Worm (Caenorhabditis elegans): Measurements from ENCODE around the gene ZK688.7.

The ZK688.7 gene

ce11 chrIII:7940819-7941218 is 29.4 kb upstream of the ZK688.7 start, which contains the start of gene C29E4.12 (continued):
- peak; percentile 41 for TF ChIP-seq lin-39 (tag; optimal IDR thresholded peaks at IDR 0.05)
- TF ChIP-seq zip-4 (GFP tag; optimal IDR thresholded peaks at IDR 0.05) = peak; percentile 25
- no peak for TF ChIP-seq C34B4.2 (tag; optimal IDR thresholded peaks at IDR 0.05)
- no peak for TF ChIP-seq mef-2 (tag; optimal IDR thresholded peaks at IDR 0.05)
- TF ChIP-seq tlp-1 (tag; optimal IDR thresholded peaks at IDR 0.05) = no peak
- TF ChIP-seq ama-1 (optimal IDR thresholded peaks at IDR 0.05) = no peak
- TF ChIP-seq lir-3 (tag; optimal IDR thresholded peaks at IDR 0.05; ENCODE audit: poor library complexity) = peak; percentile 61
- peak; percentile 78 for TF ChIP-seq xbp-1 (tag; optimal IDR thresholded peaks at IDR 0.05)
- TF ChIP-seq unc-130 (tag; optimal IDR thresholded peaks at IDR 0.05) = peak; percentile 40
- peak; percentile 81 for TF ChIP-seq skn-1 (tag; optimal IDR thresholded peaks at IDR 0.05)
- no peak for TF ChIP-seq mab-9 (GFP tag; IDR thresholded peaks at IDR 0.05)
- TF ChIP-seq dpl-1 (GFP tag; optimal IDR thresholded peaks at IDR 0.05) = peak; percentile 96 to 98 (median 98)
- TF ChIP-seq nhr-85 (tag) = peak; percentile 86
- no peak for TF ChIP-seq vab-15 (tag; optimal IDR thresholded peaks at IDR 0.05)
- no peak for TF ChIP-seq egl-27 (tag; optimal IDR thresholded peaks at IDR 0.05)

ce11 chrIII:7937548-7937947 is 26.1 kb upstream of the ZK688.7 start, which contains the start of gene C29E4.10:
TSS of gene C29E4.10 (plus strand) at chrIII:7937848.
- TF ChIP-seq efl-1 (optimal IDR thresholded peaks at IDR 0.05) (no peak), efl-1 (GFP tag; optimal IDR thresholded peaks at IDR 0.05 in 1 of 2) (no peak), nhr-84 (tag; optimal IDR thresholded peaks at IDR 0.05) (no peak), unc-130 (tag; optimal IDR thresholded peaks at IDR 0.05) (no peak), hlh-17 (GFP tag; optimal IDR thresholded peaks at IDR 0.05; ENCODE audit: borderline replicate concordance) (no peak), ama-1 (optimal IDR thresholded peaks at IDR 0.05) (no peak), ceh-88 (GFP tag; IDR thresholded peaks at IDR 0.05) (no peak), C34B4.2 (tag; optimal IDR thresholded peaks at IDR 0.05) (no peak), lin-39 (tag; optimal IDR thresholded peaks at IDR 0.05) (no peak), irx-1 (tag; optimal IDR thresholded peaks at IDR 0.05) (no peak), grh-1 (GFP tag; IDR thresholded peaks at IDR 0.05) (no peak), fkh-8 (tag; optimal IDR thresholded peaks at IDR 0.05) (no peak), elt-2 (tag; optimal IDR thresholded peaks at IDR 0.05) (no peak), lir-3 (tag; optimal IDR thresholded peaks at IDR 0.05; ENCODE audit: poor library complexity) (no peak)

- TF ChIP-seq nhr-90 (tag; optimal IDR thresholded peaks at IDR 0.05; ENCODE audit: poor library complexity) = no peak
- TF ChIP-seq lin-35 (GFP tag; optimal IDR thresholded peaks at IDR 0.05) = peak in 1 of 2 experiments; percentile 11
Observed at ce11 chrIII:7933235-7933634, 21.8 kb upstream of the ZK688.7 start, which contains the start of gene ran-2. TSS of gene ran-2 (plus strand) at chrIII:7933535.

- TF ChIP-seq nhr-90 (tag; optimal IDR thresholded peaks at IDR 0.05; ENCODE audit: poor library complexity) (peak; percentile 27), egl-27 (tag; optimal IDR thresholded peaks at IDR 0.05) (no peak), lin-39 (tag; optimal IDR thresholded peaks at IDR 0.05) (peak; percentile 29), rnt-1 (tag; optimal IDR thresholded peaks at IDR 0.05) (peak; percentile 64), ceh-82 (tag; optimal IDR thresholded peaks at IDR 0.05) (peak in 1 of 3 experiments; percentile 35), efl-1 (optimal IDR thresholded peaks at IDR 0.05) (peak; percentile 64 to 81), efl-1 (GFP tag; optimal IDR thresholded peaks at IDR 0.05 in 1 of 2) (peak; percentile 83 to 98), ces-1 (GFP tag; optimal IDR thresholded peaks at IDR 0.05) (no peak), zip-4 (GFP tag; optimal IDR thresholded peaks at IDR 0.05) (no peak), F16B12.6 (tag; optimal IDR thresholded peaks at IDR 0.05) (peak; percentile 44), skn-1 (tag; optimal IDR thresholded peaks at IDR 0.05) (peak; percentile 24), unc-62 (GFP tag; optimal IDR thresholded peaks at IDR 0.05) (no peak), efl-3 (GFP tag; optimal IDR thresholded peaks at IDR 0.05) (no peak), mef-2 (tag; optimal IDR thresholded peaks at IDR 0.05) (no peak), lin-35 (GFP tag; optimal IDR thresholded peaks at IDR 0.05) (peak; percentile 74 to 87), blmp-1 (tag; optimal IDR thresholded peaks at IDR 0.05) (peak; percentile 33), fos-1 (tag; optimal IDR thresholded peaks at IDR 0.05) (no peak), unc-86 (tag; optimal IDR thresholded peaks at IDR 0.05) (peak; percentile 15), C34B4.2 (tag; optimal IDR thresholded peaks at IDR 0.05) (no peak), mdl-1 (tag; optimal IDR thresholded peaks at IDR 0.05) (peak in 1 of 2 experiments; percentile 17), swsn-7 (tag; optimal IDR thresholded peaks at IDR 0.05) (peak; percentile 34), xbp-1 (tag; optimal IDR thresholded peaks at IDR 0.05) (peak; percentile 39), ztf-11 (tag; optimal IDR thresholded peaks at IDR 0.05) (no peak), ceh-8 (GFP tag; optimal IDR thresholded peaks at IDR 0.05) (no peak), nhr-237 (tag; optimal IDR thresholded peaks at IDR 0.05) (no peak), aha-1 (tag; optimal IDR thresholded peaks at IDR 0.05) (no peak), fkh-10 (GFP tag; optimal IDR thresholded peaks at IDR 0.05) (no peak), elt-2 (tag; optimal IDR thresholded peaks at IDR 0.05) (no peak), nhr-20 (tag; optimal IDR thresholded peaks at IDR 0.05) (peak; percentile 51), mep-1 (tag; optimal IDR thresholded peaks at IDR 0.05) (peak; percentile 70), tlp-1 (tag; optimal IDR thresholded peaks at IDR 0.05) (no peak)
Observed at ce11 chrIII:7928549-7929129, 17.2 kb upstream of the ZK688.7 start, which contains the start of the genes C29E4.13 and npp-15. TSS of gene C29E4.13 (minus strand) at chrIII:7928717. TSS of gene npp-15 (plus strand) at chrIII:7929043.
